Worm (Caenorhabditis elegans): ENCODE results near the gene F46C3.2.

The F46C3.2 gene

DNA sequence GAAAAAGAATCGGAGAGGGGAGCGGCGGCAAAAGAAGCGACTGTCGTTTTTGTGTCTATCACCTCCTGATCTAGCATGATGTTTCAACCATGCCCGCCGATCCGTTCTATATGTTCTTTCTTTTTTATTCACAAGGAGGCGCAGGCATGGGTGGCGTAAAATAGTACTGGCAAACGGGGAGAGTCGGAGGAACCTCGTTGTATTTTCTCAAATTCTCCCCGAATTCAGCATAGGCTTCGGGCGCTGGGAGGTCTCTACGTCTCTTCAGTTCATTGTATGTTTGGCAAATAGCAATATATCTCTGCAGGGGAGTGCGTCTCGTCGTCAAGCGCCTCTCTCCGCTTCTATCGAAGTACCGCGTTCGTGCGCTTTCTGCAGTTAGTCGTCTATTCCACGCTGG lies 46.6 kb upstream of the F46C3.2 start, which contains the start of gene lin-14 (continued):
- peak; percentile 38 for TF ChIP-seq pag-3 (tag; optimal IDR thresholded peaks at IDR 0.05; ENCODE audit: borderline replicate concordance, insufficient read depth)
- peak; percentile 86 for TF ChIP-seq snu-23 (GFP tag; optimal IDR thresholded peaks at IDR 0.05)
- TF ChIP-seq irx-1 (tag; optimal IDR thresholded peaks at IDR 0.05) = peak; percentile 51
- TF ChIP-seq aha-1 (tag; optimal IDR thresholded peaks at IDR 0.05) = no peak

- no peak for TF ChIP-seq nhr-28 (tag; optimal IDR thresholded peaks at IDR 0.05)
- TF ChIP-seq mep-1 (tag; optimal IDR thresholded peaks at IDR 0.05) = peak; percentile 14
- TF ChIP-seq alr-1 (tag; optimal IDR thresholded peaks at IDR 0.05; ENCODE audit: borderline replicate concordance) = no peak
- peak; percentile 2 to 4 for TF ChIP-seq lin-35 (GFP tag; optimal IDR thresholded peaks at IDR 0.05)
- TF ChIP-seq mab-9 (GFP tag; IDR thresholded peaks at IDR 0.05) = 0 out of 2 replicates have a peak, but pooled peaks have one; percentile 29
- peak; percentile 62 for TF ChIP-seq rnt-1 (tag; optimal IDR thresholded peaks at IDR 0.05)
- peak; percentile 23 to 42 for TF ChIP-seq lsy-2 (tag; optimal IDR thresholded peaks at IDR 0.05)
- TF ChIP-seq C04F5.9 (tag; optimal IDR thresholded peaks at IDR 0.05) = no peak
- peak; percentile 63 for TF ChIP-seq dsc-1 (tag; optimal IDR thresholded peaks at IDR 0.05)
- peak in 1 of 3 experiments; percentile 1 for TF ChIP-seq ceh-82 (tag; optimal IDR thresholded peaks at IDR 0.05)
- TF ChIP-seq lin-14 (GFP tag; optimal IDR thresholded peaks at IDR 0.05) = peak; percentile 88
- peak; percentile 41 for TF ChIP-seq snu-23 (GFP tag; optimal IDR thresholded peaks at IDR 0.05)
- TF ChIP-seq C16A3.4 (tag; optimal IDR thresholded peaks at IDR 0.05) = no peak
- TF ChIP-seq ceh-90 (tag; optimal IDR thresholded peaks at IDR 0.05) = no peak
- peak; percentile 88 for TF ChIP-seq elt-2 (tag; optimal IDR thresholded peaks at IDR 0.05)
- peak; percentile 26; the same call in 1 of the 2 replicates for TF ChIP-seq nhr-19 (GFP tag; conservative IDR thresholded peaks at IDR 0.05)
- TF ChIP-seq zag-1 (tag; optimal IDR thresholded peaks at IDR 0.05) = peak; percentile 21
- TF ChIP-seq nhr-71 (tag; optimal IDR thresholded peaks at IDR 0.05) = peak; percentile 69
- no peak for TF ChIP-seq efl-1 (optimal IDR thresholded peaks at IDR 0.05)
- no peak for TF ChIP-seq efl-1 (GFP tag; optimal IDR thresholded peaks at IDR 0.05 in 1 of 2)
- peak in 1 of 2 experiments; percentile 58 for TF ChIP-seq mdl-1 (tag; optimal IDR thresholded peaks at IDR 0.05)
- no peak for TF ChIP-seq lin-15B (tag; optimal IDR thresholded peaks at IDR 0.05)
- peak; percentile 36 for TF ChIP-seq unc-130 (tag; optimal IDR thresholded peaks at IDR 0.05)
Observed at ce11 chrX:11464271-11465103, 45.9 kb upstream of the F46C3.2 start.

ce11 chrX:11463568-11463967 lies 45.0 kb upstream of the F46C3.2 start:
- TF ChIP-seq fkh-8 (tag; optimal IDR thresholded peaks at IDR 0.05) (no peak), hlh-17 (GFP tag; optimal IDR thresholded peaks at IDR 0.05; ENCODE audit: borderline replicate concordance) (no peak), sox-4 (tag; optimal IDR thresholded peaks at IDR 0.05) (no peak), mep-1 (tag; optimal IDR thresholded peaks at IDR 0.05) (no peak), C34B4.2 (tag; optimal IDR thresholded peaks at IDR 0.05) (no peak), isw-1 (GFP tag; IDR thresholded peaks at IDR 0.05) (no peak), rnt-1 (tag; optimal IDR thresholded peaks at IDR 0.05) (peak; percentile 8), skn-1 (tag; optimal IDR thresholded peaks at IDR 0.05) (no peak), grh-1 (GFP tag; IDR thresholded peaks at IDR 0.05) (no peak), alr-1 (tag; optimal IDR thresholded peaks at IDR 0.05; ENCODE audit: borderline replicate concordance) (no peak), ceh-90 (tag; optimal IDR thresholded peaks at IDR 0.05) (no peak), efl-1 (optimal IDR thresholded peaks at IDR 0.05) (no peak), efl-1 (GFP tag; optimal IDR thresholded peaks at IDR 0.05 in 1 of 2) (peak in 1 of 2 experiments; percentile 22), snpc-4 (tag; optimal IDR thresholded peaks at IDR 0.05) (no peak)

DNA sequence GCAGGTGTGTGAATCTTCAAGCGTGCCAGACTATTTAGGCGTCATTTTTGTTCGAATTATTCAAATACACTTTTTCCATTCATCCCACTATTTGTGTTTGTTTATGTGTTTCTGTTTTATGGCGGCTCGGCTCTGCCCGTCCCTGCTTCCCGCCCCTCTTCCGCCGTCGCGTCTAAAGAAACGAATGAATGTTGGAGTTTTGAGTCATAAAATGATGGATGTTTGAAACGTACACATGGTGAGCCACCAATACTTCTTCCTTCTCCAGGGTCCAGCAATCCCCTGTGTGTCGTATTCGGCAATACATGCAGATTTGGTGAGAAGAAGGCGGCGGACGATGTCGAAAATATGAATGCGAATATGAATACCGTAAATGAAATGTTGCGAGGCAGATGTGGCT lies 44.4 kb upstream of the F46C3.2 start:
- TF ChIP-seq C16A3.4 (tag; optimal IDR thresholded peaks at IDR 0.05) (no peak), hpl-2 (GFP tag; optimal IDR thresholded peaks at IDR 0.05) (no peak), lin-14 (GFP tag; optimal IDR thresholded peaks at IDR 0.05) (peak; percentile 68), grh-1 (GFP tag; IDR thresholded peaks at IDR 0.05) (no peak), xbp-1 (tag; optimal IDR thresholded peaks at IDR 0.05) (no peak), mab-9 (GFP tag; IDR thresholded peaks at IDR 0.05) (0 out of 2 replicates have a peak, but pooled peaks have one; percentile 13), sox-4 (tag; optimal IDR thresholded peaks at IDR 0.05) (no peak)

Measured in whole organism, L1 larva.